Fruit fly (Drosophila melanogaster) whole organism, embryonic: ENCODE measurements around the gene CG14024.

ENCODE experiments used
- CG10543 ChIP-seq: fragments of 200-800 bp; sonication (Bioruptor generic); optimal IDR thresholded peaks from 3 replicates; lab custom pipeline; 2017; ENCODE audit warnings: missing biosample characterization, mild to moderate bottlenecking, missing genetic modification characterization, moderate library complexity
- CG1529 ChIP-seq: fragments of 200-800 bp; sonication (Bioruptor generic); optimal IDR thresholded peaks from 3 replicates; lab custom pipeline; 2018; ENCODE audit warnings: missing biosample characterization, missing genetic modification characterization
- CG1832 ChIP-seq: fragments of 200-800 bp; sonication (Bioruptor generic); optimal IDR thresholded peaks from 2 replicates; lab custom pipeline; 2017; ENCODE audit warnings: missing biosample characterization, mild to moderate bottlenecking, missing genetic modification characterization, inconsistent platforms
- CG4617 ChIP-seq: fragments of 200-800 bp; sonication (Bioruptor generic); optimal IDR thresholded peaks from 3 replicates; lab custom pipeline; 2016; ENCODE audit warnings: missing biosample characterization, missing genetic modification characterization, borderline replicate concordance
- Ets65A ChIP-seq: fragments of 200-800 bp; sonication (Bioruptor generic); peaks from one replicate; lab custom pipeline; 2016; ENCODE audit warnings: missing biosample characterization, missing genetic modification characterization
- HmgD ChIP-seq: fragments of 200-800 bp; sonication (Bioruptor generic); optimal IDR thresholded peaks from 3 replicates; lab custom pipeline; 2016; ENCODE audit warnings: missing biosample characterization, missing genetic modification characterization
- NK7.1 ChIP-seq: fragments of 200-800 bp; sonication (Bioruptor generic); optimal IDR thresholded peaks from 3 replicates; lab custom pipeline; 2016; ENCODE audit warnings: missing biosample characterization, missing genetic modification characterization
- gcm ChIP-seq: fragments of 200-800 bp; sonication (Bioruptor generic); optimal IDR thresholded peaks from 2 replicates; lab custom pipeline; 2019; ENCODE audit warnings: missing biosample characterization, mild to moderate bottlenecking, missing genetic modification characterization, moderate library complexity
- nerfin-1 ChIP-seq: fragments of 200-800 bp; sonication (Bioruptor generic); optimal IDR thresholded peaks from 3 replicates; lab custom pipeline; 2019; ENCODE audit warnings: missing biosample characterization, mild to moderate bottlenecking, missing genetic modification characterization, moderate library complexity
- zf30C ChIP-seq: fragments of 200-800 bp; sonication (Bioruptor generic); optimal IDR thresholded peaks from 3 replicates; lab custom pipeline; 2018; ENCODE audit warnings: missing biosample characterization, mild to moderate bottlenecking, missing genetic modification characterization

- TF ChIP-seq CG4617 (GFP tag; lab: Kevin White, UChicago) (no peak), Ets65A (GFP tag; lab: Kevin White, UChicago) (no peak), HmgD (GFP tag; lab: Kevin White, UChicago) (no peak), CG1529 (GFP tag; lab: Kevin White, UChicago) (no peak), NK7.1 (no peak), CG1832 (no peak), zf30C (GFP tag; lab: Kevin White, UChicago) (no peak), CG10543 (no peak), nerfin-1 (tag; lab: Kevin White, UChicago) (no peak), gcm (GFP tag; lab: Kevin White, UChicago) (no peak)
These were observed 48.6 kb downstream of the CG14024 start, which contains the start of gene Cyp4ac2 for dm6 chr2L:5266092-5266491.
